Worm (Caenorhabditis elegans): ENCODE results near the gene F09C6.12.

The F09C6.12 gene

DNA sequence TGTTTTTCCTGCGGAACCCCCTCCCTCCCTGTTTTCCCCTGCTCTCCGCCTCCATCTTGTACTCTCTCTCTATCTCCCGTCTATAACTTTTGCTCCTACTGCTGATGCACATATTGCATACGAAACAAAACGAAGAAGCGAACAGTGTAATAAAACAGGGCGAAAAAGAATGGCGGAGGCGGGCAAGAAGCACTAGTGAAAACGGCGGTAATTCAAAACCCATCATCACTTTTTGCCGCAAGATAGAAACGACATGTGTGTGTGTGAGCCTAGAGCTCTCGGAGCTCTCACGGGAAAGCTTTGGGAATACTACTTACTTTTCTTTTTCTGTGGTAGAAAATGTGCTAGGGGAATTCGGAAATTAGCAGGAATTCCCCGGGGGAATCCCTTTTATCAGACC, 46.6 kb upstream of the F09C6.12 start:
- no peak for TF ChIP-seq hrde-1 (tag; optimal IDR thresholded peaks at IDR 0.05; ENCODE audit: borderline replicate concordance)
- no peak for TF ChIP-seq lir-1 (GFP tag; conservative IDR thresholded peaks at IDR 0.05)
- TF ChIP-seq F52B5.7 (tag; optimal IDR thresholded peaks at IDR 0.05), result no peak
- no peak for TF ChIP-seq ets-4 (GFP tag; optimal IDR thresholded peaks at IDR 0.05)
- TF ChIP-seq nfyb-1 (GFP tag; IDR thresholded peaks at IDR 0.05), result no peak
- no peak for TF ChIP-seq madf-6 (GFP tag; IDR thresholded peaks at IDR 0.05)
- no peak for TF ChIP-seq K12H6.12 (tag; optimal IDR thresholded peaks at IDR 0.05)
- TF ChIP-seq F57C9.4 (tag; optimal IDR thresholded peaks at IDR 0.05), result no peak
- TF ChIP-seq xnd-1 (tag; optimal IDR thresholded peaks at IDR 0.05), result no peak
- no peak for TF ChIP-seq mes-4 (tag; optimal IDR thresholded peaks at IDR 0.05)
- no peak for TF ChIP-seq fkh-3 (tag; optimal IDR thresholded peaks at IDR 0.05)
- no peak for TF ChIP-seq unc-62 (GFP tag; optimal IDR thresholded peaks at IDR 0.05)

DNA sequence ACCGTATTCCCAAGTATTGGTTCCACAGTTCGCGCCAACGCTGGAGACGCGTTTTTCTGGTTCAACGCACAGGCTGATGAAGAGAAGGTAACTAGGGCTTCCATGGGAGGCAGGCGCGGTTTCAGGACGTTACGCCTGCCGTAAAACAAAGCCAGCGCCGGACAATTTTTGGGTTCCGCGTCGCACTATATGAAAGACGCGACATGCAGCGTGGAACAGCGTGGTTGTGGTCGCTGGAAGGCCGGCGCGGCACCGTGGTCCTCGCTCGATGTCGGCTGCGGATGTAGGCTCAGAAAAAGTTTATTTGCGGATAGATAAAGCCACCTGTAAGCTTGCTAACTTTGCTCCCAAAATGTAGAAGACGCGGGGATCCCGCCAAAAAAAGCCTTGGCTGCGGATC, 44.2 kb upstream of the F09C6.12 start:
- TF ChIP-seq snpc-4 (GFP tag; optimal IDR thresholded peaks at IDR 0.05), result no peak
- peak in 2 of 4 experiments; percentile 47 to 75 for TF ChIP-seq snpc-4 (tag; optimal IDR thresholded peaks at IDR 0.05)
- 0 out of 2 replicates have a peak, but pooled peaks have one; percentile 39 for TF ChIP-seq nfyb-1 (GFP tag; IDR thresholded peaks at IDR 0.05)
- TF ChIP-seq zfh-2 (GFP tag; conservative IDR thresholded peaks at IDR 0.05), result peak; percentile 68
- no peak for TF ChIP-seq ceh-27 (GFP tag; optimal IDR thresholded peaks at IDR 0.05)
- TF ChIP-seq ccch-3 (GFP tag; optimal IDR thresholded peaks at IDR 0.05), result no peak

- TF ChIP-seq attf-3 (GFP tag; conservative IDR thresholded peaks at IDR 0.05) (no peak), nhr-80 (tag; optimal IDR thresholded peaks at IDR 0.05) (peak; percentile 72)
Observed at ce11 chrV:16840283-16840682, 42.4 kb upstream of the F09C6.12 start.

DNA sequence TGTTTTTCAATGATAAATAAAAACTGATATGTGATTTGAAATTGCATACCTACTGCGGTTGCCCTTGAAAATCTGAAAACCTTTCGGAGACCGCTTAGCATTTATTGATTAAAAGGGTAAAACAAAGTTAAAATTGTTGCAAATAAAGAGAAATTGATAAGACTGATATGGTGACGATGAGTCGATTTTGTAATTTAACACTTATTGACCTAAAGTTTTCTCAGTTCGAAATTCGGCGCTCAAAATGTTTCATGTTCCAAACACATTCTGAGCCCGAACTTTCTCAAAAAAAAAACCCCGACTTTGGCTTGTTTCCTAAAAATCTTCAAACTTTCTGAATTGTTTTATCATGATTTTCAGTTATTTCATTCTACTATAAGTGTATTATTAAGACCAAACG, 41.7 kb upstream of the F09C6.12 start, which contains the start of gene clec-40:
Gene clec-40 (minus strand): TSS at position 101 of the 400 bp plus-strand sequence.
- TF ChIP-seq aptf-3 (GFP tag; IDR thresholded peaks at IDR 0.05) (no peak), lag-1 (GFP tag; IDR thresholded peaks at IDR 0.05) (no peak), bed-1 (GFP tag; IDR thresholded peaks at IDR 0.05) (no peak), hlh-26 (GFP tag; conservative IDR thresholded peaks at IDR 0.05) (no peak), T26A5.8 (tag; optimal IDR thresholded peaks at IDR 0.05) (no peak)

ce11 chrV:16842941-16843340, 39.7 kb upstream of the F09C6.12 start, which contains the start of gene clec-25:
Gene clec-25 (plus strand): TSS chrV:16843241.
- TF ChIP-seq F55B11.4 (tag; optimal IDR thresholded peaks at IDR 0.05; ENCODE audit: borderline replicate concordance, insufficient read depth) (no peak), ceh-27 (GFP tag; optimal IDR thresholded peaks at IDR 0.05) (no peak), ztf-26 (tag; optimal IDR thresholded peaks at IDR 0.05) (no peak), madf-6 (GFP tag; IDR thresholded peaks at IDR 0.05) (no peak), sdz-38 (tag; optimal IDR thresholded peaks at IDR 0.05) (no peak), nhr-179 (tag; optimal IDR thresholded peaks at IDR 0.05) (no peak), ceh-40 (GFP tag; IDR thresholded peaks at IDR 0.05) (no peak), let-526 (GFP tag; IDR thresholded peaks at IDR 0.05) (no peak)

ce11 chrV:16848498-16848897, 34.2 kb upstream of the F09C6.12 start, which contains the start of the genes clec-36 and clec-26:
Gene clec-36 (minus strand): TSS chrV:16848598.
Gene clec-26 (plus strand): TSS chrV:16848611.
- TF ChIP-seq F37B4.10 (GFP tag; IDR thresholded peaks at IDR 0.05) (no peak), ztf-18 (tag; optimal IDR thresholded peaks at IDR 0.05) (no peak), nhr-80 (tag; optimal IDR thresholded peaks at IDR 0.05) (peak; percentile 18), nfyb-1 (GFP tag; IDR thresholded peaks at IDR 0.05) (no peak), T07F8.4 (tag; optimal IDR thresholded peaks at IDR 0.05) (no peak), D2030.7 (GFP tag; IDR thresholded peaks at IDR 0.05) (no peak), ztf-6 (GFP tag; IDR thresholded peaks at IDR 0.05) (no peak), lin-35 (GFP tag; optimal IDR thresholded peaks at IDR 0.05) (no peak), sdz-38 (tag; optimal IDR thresholded peaks at IDR 0.05) (no peak)
